Fruit fly (Drosophila melanogaster): ENCODE data around the gene CG5280.
A peak's percentile ranks its signal among the peaks of the same experiment; 100 is the strongest.

Gene CG5280

DNA sequence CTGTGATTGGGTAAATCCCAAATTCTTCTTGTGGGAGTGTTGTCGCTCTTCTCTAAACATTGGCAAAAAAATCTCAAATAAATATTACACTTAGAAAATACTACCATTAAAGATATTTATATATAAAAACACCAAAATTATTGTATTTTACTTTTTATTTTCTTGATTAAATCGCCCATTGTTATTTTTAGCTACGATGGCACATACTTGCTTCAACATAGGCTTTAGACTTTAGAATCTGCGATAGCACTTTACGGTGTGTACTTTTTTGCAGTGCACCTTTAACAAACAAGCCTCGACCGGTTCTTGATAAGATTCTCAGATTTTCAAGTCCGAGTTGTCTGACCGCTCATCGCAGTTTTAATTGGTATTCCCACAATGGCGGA lies 35.4 kb downstream of the CG5280 start, which contains the start of gene GNBP3 (continued):
- TF ChIP-seq CG15073 (GFP tag; optimal IDR thresholded peaks at IDR 0.05) = no peak
- peak; percentile 96 for TF ChIP-seq lbe (GFP tag; optimal IDR thresholded peaks at IDR 0.05)
- peak; percentile 16 for TF ChIP-seq CG17385 (GFP tag; optimal IDR thresholded peaks at IDR 0.05)
- peak; percentile 47; the same call in 1 of the 2 replicates for TF ChIP-seq CG14441 (GFP tag; IDR thresholded peaks at IDR 0.05)
- TF ChIP-seq Kr (GFP tag; optimal IDR thresholded peaks at IDR 0.05) = no peak
- no peak for TF ChIP-seq CG9876 (GFP tag; optimal IDR thresholded peaks at IDR 0.05)
- TF ChIP-seq CrebB (tag; optimal IDR thresholded peaks at IDR 0.05) = peak; percentile 30
- no peak for TF ChIP-seq Awh (GFP tag; IDR thresholded peaks at IDR 0.05)
- TF ChIP-seq esg (GFP tag; conservative IDR thresholded peaks at IDR 0.05) = 0 out of 2 replicates have a peak, but pooled peaks have one; percentile 17
- no peak; the same call in 1 of the 2 replicates for TF ChIP-seq Ravus (GFP tag; IDR thresholded peaks at IDR 0.05)
- TF ChIP-seq lola (GFP tag; optimal IDR thresholded peaks at IDR 0.05) = peak in 1 of 3 experiments; percentile 54
- TF ChIP-seq ems (GFP tag; optimal IDR thresholded peaks at IDR 0.05) = no peak

DNA sequence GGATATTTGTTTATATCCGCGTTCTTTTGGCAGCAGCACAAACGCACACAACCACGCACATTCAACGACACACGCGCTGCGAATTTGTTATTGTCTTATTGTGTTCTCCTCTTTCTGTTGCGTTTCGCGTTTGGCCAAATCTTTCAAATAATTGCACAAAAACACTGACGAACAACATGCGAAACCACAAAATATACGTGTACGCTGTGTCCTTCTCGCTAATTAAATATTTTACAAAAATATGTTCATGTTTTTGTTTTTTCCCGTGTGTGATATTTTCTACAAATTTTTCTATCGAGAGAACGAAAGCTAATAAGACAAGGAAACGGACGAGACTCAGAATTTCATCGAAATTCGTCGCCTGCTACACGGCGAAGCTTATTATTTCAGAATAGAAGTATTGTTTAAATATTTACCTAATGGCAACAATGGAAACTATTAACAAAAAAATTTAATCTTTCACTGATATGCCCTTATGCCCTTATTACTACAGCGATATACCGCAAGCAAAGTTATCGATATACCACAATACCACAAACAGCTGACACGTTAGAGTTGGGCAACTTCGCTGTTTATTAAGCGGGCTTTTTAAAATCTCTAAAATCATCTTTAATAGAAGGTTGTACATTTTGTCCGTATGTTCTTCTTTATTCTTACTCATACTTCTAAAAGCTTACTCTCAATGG lies 35.9 kb downstream of the CG5280 start, which contains the start of the genes CG43783 and orb2:
Gene CG43783, minus strand, starts transcription at position 311 of the 686 bp plus-strand sequence.
Gene orb2, minus strand, starts transcription at position 502 of the 686 bp plus-strand sequence.
- TF ChIP-seq Taf1 (GFP tag; IDR thresholded peaks at IDR 0.05) (no peak), HLHmδ (GFP tag; optimal IDR thresholded peaks at IDR 0.05) (no peak), CG2116 (GFP tag; optimal IDR thresholded peaks at IDR 0.05) (peak; percentile 72), gsb-n (tag; optimal IDR thresholded peaks at IDR 0.05) (no peak), CG9817 (tag; optimal IDR thresholded peaks at IDR 0.05) (no peak), fd96Cb (tag; optimal IDR thresholded peaks at IDR 0.05) (no peak), CG11696 (GFP tag; IDR thresholded peaks at IDR 0.05) (no peak), CG13287 (GFP tag; IDR thresholded peaks at IDR 0.05; ENCODE audit: partially characterized antibody) (peak; percentile 69), ro (GFP tag; IDR thresholded peaks at IDR 0.05) (no peak), Aef1 (GFP tag; IDR thresholded peaks at IDR 0.05) (no peak), Hr39 (optimal IDR thresholded peaks at IDR 0.05) (no peak), CG4360 (GFP tag; IDR thresholded peaks at IDR 0.05) (no peak), H2.0 (GFP tag; IDR thresholded peaks at IDR 0.05) (no peak), dan (GFP tag; IDR thresholded peaks at IDR 0.05) (no peak), CG17359 (tag; optimal IDR thresholded peaks at IDR 0.05) (no peak), Sry-δ (GFP tag; optimal IDR thresholded peaks at IDR 0.05) (peak; percentile 71), Chrac-16 (GFP tag; optimal IDR thresholded peaks at IDR 0.05) (no peak), nerfin-1 (tag; optimal IDR thresholded peaks at IDR 0.05) (no peak), Dp (GFP tag; optimal IDR thresholded peaks at IDR 0.05) (peak; percentile 85), Bdp1 (GFP tag; optimal IDR thresholded peaks at IDR 0.05) (no peak), Six4 (GFP tag; optimal IDR thresholded peaks at IDR 0.05) (no peak), CG31388 (GFP tag; optimal IDR thresholded peaks at IDR 0.05) (no peak), en (GFP tag; optimal IDR thresholded peaks at IDR 0.05) (no peak), btn (GFP tag; optimal IDR thresholded peaks at IDR 0.05) (no peak), CG34224 (GFP tag; IDR thresholded peaks at IDR 0.05; ENCODE audit: partially characterized antibody) (peak; percentile 77), CTCF (GFP tag; optimal IDR thresholded peaks at IDR 0.05) (no peak), Nf-YA (GFP tag; IDR thresholded peaks at IDR 0.05) (no peak), CG11398 (GFP tag; optimal IDR thresholded peaks at IDR 0.05) (no peak), CG2199 (GFP tag; IDR thresholded peaks at IDR 0.05) (no peak), CG5245 (GFP tag; optimal IDR thresholded peaks at IDR 0.05) (no peak), chif (GFP tag; optimal IDR thresholded peaks at IDR 0.05) (no peak), Scr (GFP tag; IDR thresholded peaks at IDR 0.05; ENCODE audit: partially characterized antibody) (peak; percentile 60), Hr51 (GFP tag; optimal IDR thresholded peaks at IDR 0.05) (no peak), CG5953 (GFP tag; IDR thresholded peaks at IDR 0.05) (no peak), CG11695 (GFP tag; IDR thresholded peaks at IDR 0.05) (no peak), CG9932 (GFP tag; IDR thresholded peaks at IDR 0.05) (no peak), p53 (GFP tag; optimal IDR thresholded peaks at IDR 0.05) (no peak), Gug (GFP tag; IDR thresholded peaks at IDR 0.05) (no peak), CG14050 (GFP tag; IDR thresholded peaks at IDR 0.05) (no peak)
